Worm (Caenorhabditis elegans) whole organism, midembryonic: ENCODE results near the gene alh-12.
"Not testable (repeated sequence)": the region's sequence is repeated elsewhere in the genome, so short reads cannot be mapped to it uniquely, and the experiment has no call there.

ENCODE experiments used
- T22C8.4 ChIP-seq: fragments of 200-800 bp; sonication (Bioruptor generic); IDR thresholded peaks from 2 replicates; pipeline ENCODE4 v1.3.6; 2022; ENCODE audit warnings: missing genetic modification characterization, missing compliant biosample characterization
- cog-1 ChIP-seq: sonication (generic microtip); optimal IDR thresholded peaks from 2 replicates; lab custom pipeline; 2016; ENCODE audit warnings: missing genetic modification characterization, missing compliant biosample characterization
- flt-1 ChIP-seq: fragments of 200-800 bp; sonication (Bioruptor generic); IDR thresholded peaks from 2 replicates; pipeline ENCODE4 v1.3.6; 2022; ENCODE audit warnings: missing genetic modification characterization, missing compliant biosample characterization
- klf-2 ChIP-seq: fragments of 200-800 bp; sonication (Bioruptor generic); conservative IDR thresholded peaks from 2 replicates; pipeline ENCODE4 v1.3.6; 2022; ENCODE audit warnings: missing genetic modification reagents, missing genetic modification characterization, missing compliant biosample characterization
- med-1 ChIP-seq: sonication (generic microtip); optimal IDR thresholded peaks from 2 replicates; lab custom pipeline; 2017; ENCODE audit warnings: missing genetic modification characterization, mild to moderate bottlenecking, missing compliant biosample characterization, antibody characterized with exemption, missing genetic modification reagents; ENCODE audit not compliant: insufficient read depth
- ref-1 ChIP-seq: fragments of 200-800 bp; sonication (Bioruptor generic); conservative IDR thresholded peaks from 2 replicates; pipeline ENCODE4 v1.3.6; 2022; ENCODE audit warnings: missing genetic modification reagents, missing genetic modification characterization, missing compliant biosample characterization
- tab-1 ChIP-seq: fragments of 200-800 bp; sonication (Bioruptor generic); IDR thresholded peaks from 2 replicates; pipeline ENCODE4 v1.3.6; 2022; ENCODE audit warnings: missing genetic modification characterization, missing compliant biosample characterization
- ztf-23 ChIP-seq: fragments of 200-800 bp; sonication (Bioruptor generic); IDR thresholded peaks from 2 replicates; pipeline ENCODE4 v1.3.6; 2022; ENCODE audit warnings: missing genetic modification reagents, missing genetic modification characterization, missing compliant biosample characterization
- ztf-29 ChIP-seq: fragments of 200-800 bp; sonication (Bioruptor generic); IDR thresholded peaks from 2 replicates; pipeline ENCODE4 v1.3.6; 2022; ENCODE audit warnings: missing genetic modification reagents, missing genetic modification characterization, missing compliant biosample characterization

The alh-12 gene

ce11 chrIII:7453653-7454124, at the start of gene alh-12:
Gene alh-12, plus strand, starts transcription at chrIII:7454074.
- TF ChIP-seq cog-1 (no peak), T22C8.4 (no peak), ztf-23 (GFP tag; lab: Robert Waterston, UW) (no peak), ztf-29 (GFP tag; lab: Robert Waterston, UW) (no peak)

ce11 chrIII:7456640-7457039, 2.8 kb downstream of the alh-12 start, which contains the start of gene Y69F12A.1:
Gene Y69F12A.1, plus strand, starts transcription at chrIII:7456940.
- TF ChIP-seq ztf-23 (GFP tag; lab: Robert Waterston, UW) (no peak), med-1 (GFP tag; lab: Kevin White, UChicago) (no peak), flt-1 (GFP tag; lab: Robert Waterston, UW) (no peak), ztf-29 (GFP tag; lab: Robert Waterston, UW) (no peak), ref-1 (GFP tag; lab: Robert Waterston, UW) (no peak), T22C8.4 (no peak), klf-2 (GFP tag; lab: Robert Waterston, UW) (no peak)

ce11 chrIII:7458846-7459365, 5.0 kb downstream of the alh-12 start, which contains the start of the genes fipr-19 and fipr-18:
Gene fipr-19, minus strand, starts transcription at chrIII:7458946.
Gene fipr-18, plus strand, starts transcription at chrIII:7459315.
- TF ChIP-seq cog-1 (no peak), ztf-29 (GFP tag; lab: Robert Waterston, UW) (no peak), tab-1 (no peak), ref-1 (GFP tag; lab: Robert Waterston, UW) (no peak), klf-2 (GFP tag; lab: Robert Waterston, UW) (no peak), med-1 (GFP tag; lab: Kevin White, UChicago) (no peak), T22C8.4 (no peak), ztf-23 (GFP tag; lab: Robert Waterston, UW) (no peak), flt-1 (GFP tag; lab: Robert Waterston, UW) (no peak)

- no peak for TF ChIP-seq ref-1 (GFP tag; lab: Robert Waterston, UW)
- no peak for TF ChIP-seq tab-1
- no peak for TF ChIP-seq med-1 (GFP tag; lab: Kevin White, UChicago)
- no peak for TF ChIP-seq ztf-23 (GFP tag; lab: Robert Waterston, UW)
- no peak for TF ChIP-seq klf-2 (GFP tag; lab: Robert Waterston, UW)
- no peak for TF ChIP-seq T22C8.4
- no peak for TF ChIP-seq cog-1
- TF ChIP-seq ztf-29 (GFP tag; lab: Robert Waterston, UW) = no peak
- no peak for TF ChIP-seq flt-1 (GFP tag; lab: Robert Waterston, UW)
Observed at ce11 chrIII:7460018-7460417, 6.1 kb downstream of the alh-12 start, which contains the start of gene mls-1. Gene mls-1, plus strand, starts transcription at chrIII:7460341.

ce11 chrIII:7462295-7462694, 8.4 kb downstream of the alh-12 start, which contains the start of gene fipr-20:
Gene fipr-20, minus strand, starts transcription at chrIII:7462395.
- TF ChIP-seq T22C8.4 (no peak), cog-1 (no peak), med-1 (GFP tag; lab: Kevin White, UChicago) (no peak), klf-2 (GFP tag; lab: Robert Waterston, UW) (no peak), ztf-23 (GFP tag; lab: Robert Waterston, UW) (no peak), tab-1 (no peak), flt-1 (GFP tag; lab: Robert Waterston, UW) (no peak), ztf-29 (GFP tag; lab: Robert Waterston, UW) (no peak), ref-1 (GFP tag; lab: Robert Waterston, UW) (no peak)

ce11 chrIII:7463438-7464008, 9.6 kb downstream of the alh-12 start, which contains the start of gene H14A12.3:
Gene H14A12.3, plus strand, starts transcription at chrIII:7463797.
- TF ChIP-seq flt-1 (GFP tag; lab: Robert Waterston, UW) (no peak), ztf-29 (GFP tag; lab: Robert Waterston, UW) (no peak), ztf-23 (GFP tag; lab: Robert Waterston, UW) (no peak), med-1 (GFP tag; lab: Kevin White, UChicago) (no peak), T22C8.4 (no peak), ref-1 (GFP tag; lab: Robert Waterston, UW) (no peak), tab-1 (no peak), cog-1 (no peak), klf-2 (GFP tag; lab: Robert Waterston, UW) (no peak)

ce11 chrIII:7465347-7465746, 11.5 kb downstream of the alh-12 start, which contains the start of gene fum-1:
Gene fum-1, plus strand, starts transcription at chrIII:7465605.
- TF ChIP-seq cog-1 (peak; percentile 6), ztf-23 (GFP tag; lab: Robert Waterston, UW) (no peak)

- not testable (repeated sequence) for TF ChIP-seq ztf-29 (GFP tag; lab: Robert Waterston, UW); flt-1 (GFP tag; lab: Robert Waterston, UW); med-1 (GFP tag; lab: Kevin White, UChicago)
Observed at ce11 chrIII:7468980-7469379, 15.1 kb downstream of the alh-12 start, which contains the start of gene H14A12.5. Gene H14A12.5, minus strand, starts transcription at chrIII:7469080.

ce11 chrIII:7478932-7479331, 25.1 kb downstream of the alh-12 start:
- TF ChIP-seq cog-1 (no peak), T22C8.4 (no peak), tab-1 (no peak), flt-1 (GFP tag; lab: Robert Waterston, UW) (no peak), ztf-29 (GFP tag; lab: Robert Waterston, UW) (no peak)

ce11 chrIII:7484765-7485164, 30.9 kb downstream of the alh-12 start:
- no peak for TF ChIP-seq klf-2 (GFP tag; lab: Robert Waterston, UW)
- no peak for TF ChIP-seq T22C8.4
- TF ChIP-seq med-1 (GFP tag; lab: Kevin White, UChicago) = no peak
- no peak for TF ChIP-seq tab-1
- no peak for TF ChIP-seq ref-1 (GFP tag; lab: Robert Waterston, UW)
- no peak for TF ChIP-seq cog-1
- TF ChIP-seq flt-1 (GFP tag; lab: Robert Waterston, UW) = no peak
